Worm (Caenorhabditis elegans) whole organism, midembryonic: ENCODE measurements around the gene F38C2.1.

Experiments
- T22C8.4 ChIP-seq: fragments of 200-800 bp; sonication (Bioruptor generic); IDR thresholded peaks from 2 replicates; pipeline ENCODE4 v1.3.6; 2022; ENCODE audit warnings: missing genetic modification characterization, missing compliant biosample characterization
- flt-1 ChIP-seq: fragments of 200-800 bp; sonication (Bioruptor generic); IDR thresholded peaks from 2 replicates; pipeline ENCODE4 v1.3.6; 2022; ENCODE audit warnings: missing genetic modification characterization, missing compliant biosample characterization
- klf-2 ChIP-seq: fragments of 200-800 bp; sonication (Bioruptor generic); conservative IDR thresholded peaks from 2 replicates; pipeline ENCODE4 v1.3.6; 2022; ENCODE audit warnings: missing genetic modification reagents, missing genetic modification characterization, missing compliant biosample characterization
- med-1 ChIP-seq: sonication (generic microtip); optimal IDR thresholded peaks from 2 replicates; lab custom pipeline; 2017; ENCODE audit warnings: missing genetic modification characterization, mild to moderate bottlenecking, missing compliant biosample characterization, antibody characterized with exemption, missing genetic modification reagents; ENCODE audit not compliant: insufficient read depth

ce11 chrIV:16236827-16237226, 10.4 kb upstream of the F38C2.1 start:
- no peak for TF ChIP-seq T22C8.4
- no peak for TF ChIP-seq flt-1 (GFP tag; lab: Robert Waterston, UW)
- no peak for TF ChIP-seq med-1
- TF ChIP-seq klf-2, result no peak
